Fruit fly (Drosophila melanogaster) whole organism, adult: ENCODE results near the gene lectin-24Db.

Source experiments
- CG11617 ChIP-seq: fragments of 200-800 bp; sonication (Bioruptor generic); optimal IDR thresholded peaks from 2 replicates; lab custom pipeline; 2017; ENCODE audit warnings: mild to moderate bottlenecking, missing biosample characterization, missing genetic modification reagents, missing genetic modification characterization
- CG12768 ChIP-seq: fragments of 200-800 bp; sonication (Bioruptor generic); optimal IDR thresholded peaks from 2 replicates; lab custom pipeline; 2017; ENCODE audit warnings: missing biosample characterization, missing genetic modification characterization, mild to moderate bottlenecking, moderate library complexity, missing genetic modification reagents
- CG14711 ChIP-seq: fragments of 200-800 bp; sonication (Bioruptor generic); optimal IDR thresholded peaks from 2 replicates; lab custom pipeline; 2018; ENCODE audit warnings: missing biosample characterization, mild to moderate bottlenecking, missing genetic modification characterization, moderate library complexity
- CG1620 ChIP-seq: fragments of 200-800 bp; sonication (Bioruptor generic); optimal IDR thresholded peaks from 2 replicates; lab custom pipeline; 2016; ENCODE audit warnings: missing biosample characterization, missing genetic modification characterization
- CG33017 ChIP-seq: fragments of 200-800 bp; sonication (Bioruptor generic); optimal IDR thresholded peaks from 2 replicates; lab custom pipeline; 2018; ENCODE audit warnings: missing biosample characterization, mild to moderate bottlenecking, missing genetic modification characterization, moderate library complexity
- CG5204 ChIP-seq: fragments of 200-800 bp; sonication (Bioruptor generic); optimal IDR thresholded peaks from 2 replicates; lab custom pipeline; 2016; ENCODE audit warnings: missing biosample characterization, missing genetic modification characterization
- CG7045 ChIP-seq: fragments of 200-800 bp; sonication (Bioruptor generic); optimal IDR thresholded peaks from 2 replicates; lab custom pipeline; 2017; ENCODE audit warnings: missing biosample characterization, mild to moderate bottlenecking, missing genetic modification characterization
- CG7101 ChIP-seq: fragments of 200-800 bp; sonication (Bioruptor generic); optimal IDR thresholded peaks from 2 replicates; lab custom pipeline; 2018; ENCODE audit warnings: missing biosample characterization, mild to moderate bottlenecking, missing genetic modification characterization, moderate library complexity
- Clk ChIP-seq: fragments of 200-800 bp; sonication (Bioruptor generic); optimal IDR thresholded peaks from 2 replicates; lab custom pipeline; 2017; ENCODE audit warnings: missing biosample characterization, missing genetic modification characterization
- Crg-1 ChIP-seq: fragments of 200-800 bp; sonication (Bioruptor generic); optimal IDR thresholded peaks from 2 replicates; lab custom pipeline; 2016; ENCODE audit warnings: missing biosample characterization, missing genetic modification characterization
- Hr96 ChIP-seq: fragments of 200-800 bp; sonication (Bioruptor generic); optimal IDR thresholded peaks from 2 replicates; lab custom pipeline; 2016; ENCODE audit warnings: missing biosample characterization, missing genetic modification characterization
- Mnt ChIP-seq: fragments of 200-800 bp; sonication (Bioruptor generic); optimal IDR thresholded peaks from 2 replicates; lab custom pipeline; 2016; ENCODE audit warnings: missing biosample characterization, mild to moderate bottlenecking, missing genetic modification characterization
- bab1 ChIP-seq: fragments of 200-800 bp; sonication (Bioruptor generic); optimal IDR thresholded peaks from 3 replicates; lab custom pipeline; 2019; ENCODE audit warnings: missing biosample characterization, mild to moderate bottlenecking, missing genetic modification characterization, moderate library complexity
- cic ChIP-seq: fragments of 200-800 bp; sonication (Bioruptor generic); optimal IDR thresholded peaks from 2 replicates; lab custom pipeline; 2017; ENCODE audit warnings: missing biosample characterization, mild to moderate bottlenecking, missing genetic modification characterization, moderate library complexity
- cnc ChIP-seq, 2 experiments: fragments of >200 bp; optimal IDR thresholded peaks; 2 replicates each; lab custom pipeline; 2017
- kay ChIP-seq: fragments of 200-800 bp; sonication (Bioruptor generic); peaks from one replicate; lab custom pipeline; 2016; ENCODE audit warnings: missing biosample characterization, missing genetic modification characterization, borderline replicate concordance
- ovo ChIP-seq: fragments of 200-800 bp; sonication (Bioruptor generic); optimal IDR thresholded peaks from 2 replicates; lab custom pipeline; 2016; ENCODE audit warnings: missing biosample characterization, missing genetic modification characterization
- pad ChIP-seq: fragments of 200-800 bp; sonication (Bioruptor generic); optimal IDR thresholded peaks from 3 replicates; lab custom pipeline; 2017; ENCODE audit warnings: missing biosample characterization, missing genetic modification characterization, mild to moderate bottlenecking, moderate library complexity, missing genetic modification reagents
- tj ChIP-seq: fragments of 200-800 bp; sonication (Bioruptor generic); optimal IDR thresholded peaks from 3 replicates; lab custom pipeline; 2017; ENCODE audit warnings: missing biosample characterization, mild to moderate bottlenecking, missing genetic modification characterization, moderate library complexity
- toe ChIP-seq: fragments of 200-800 bp; sonication (Bioruptor generic); optimal IDR thresholded peaks from 2 replicates; lab custom pipeline; 2016; ENCODE audit warnings: missing biosample characterization, missing genetic modification characterization

lectin-24Db gene

DNA sequence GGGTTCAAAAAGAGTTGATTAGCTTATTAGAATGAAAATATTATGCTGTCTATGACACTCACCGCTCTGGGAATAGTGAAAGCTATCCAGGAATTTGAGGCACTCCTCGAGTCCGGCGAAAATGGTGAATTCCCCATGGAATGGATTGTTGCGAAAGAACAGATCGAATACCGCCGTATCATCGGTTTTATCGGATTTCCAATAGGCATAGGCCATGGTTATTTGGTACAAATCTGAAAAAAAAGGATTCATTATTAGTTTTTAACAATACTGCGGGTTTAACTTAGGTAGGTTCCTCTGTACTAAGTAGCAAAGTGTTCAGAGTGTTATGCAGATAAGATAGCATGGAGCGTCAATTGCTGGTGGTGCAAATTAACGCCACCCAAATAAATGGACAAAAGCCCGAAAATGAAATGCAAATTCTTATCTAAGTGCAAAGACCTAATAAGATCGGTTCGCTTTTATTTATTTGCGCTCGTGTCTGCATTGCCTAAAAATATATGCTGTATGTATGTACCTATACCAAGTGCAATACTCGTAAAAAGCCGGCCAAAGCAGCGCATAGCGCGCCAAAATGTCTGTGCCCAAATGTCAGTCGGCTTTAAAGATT is 7.9 kb downstream of the lectin-24Db start:
- TF ChIP-seq tj (GFP tag; lab: Kevin White, UChicago) = no peak
- no peak for TF ChIP-seq CG11617 (GFP tag; lab: Kevin White, UChicago)
- no peak for TF ChIP-seq CG12768 (GFP tag; lab: Kevin White, UChicago)
- TF ChIP-seq CG7045 = no peak
- TF ChIP-seq CG7101 (tag; lab: Kevin White, UChicago) = no peak
- no peak for TF ChIP-seq Mnt (GFP tag; lab: Kevin White, UChicago)
- TF ChIP-seq CG33017 (tag; lab: Kevin White, UChicago) = no peak
- no peak for TF ChIP-seq kay
- no peak for TF ChIP-seq Crg-1 (GFP tag; lab: Kevin White, UChicago)
- no peak for TF ChIP-seq CG5204 (GFP tag; lab: Kevin White, UChicago)
- no peak for TF ChIP-seq pad (GFP tag; lab: Kevin White, UChicago)
- TF ChIP-seq cic (GFP tag; lab: Kevin White, UChicago) = no peak
- no peak for TF ChIP-seq CG14711 (tag; lab: Kevin White, UChicago)
- TF ChIP-seq CG1620 (GFP tag; lab: Kevin White, UChicago) = no peak
- TF ChIP-seq ovo (GFP tag; lab: Kevin White, UChicago) = no peak

DNA sequence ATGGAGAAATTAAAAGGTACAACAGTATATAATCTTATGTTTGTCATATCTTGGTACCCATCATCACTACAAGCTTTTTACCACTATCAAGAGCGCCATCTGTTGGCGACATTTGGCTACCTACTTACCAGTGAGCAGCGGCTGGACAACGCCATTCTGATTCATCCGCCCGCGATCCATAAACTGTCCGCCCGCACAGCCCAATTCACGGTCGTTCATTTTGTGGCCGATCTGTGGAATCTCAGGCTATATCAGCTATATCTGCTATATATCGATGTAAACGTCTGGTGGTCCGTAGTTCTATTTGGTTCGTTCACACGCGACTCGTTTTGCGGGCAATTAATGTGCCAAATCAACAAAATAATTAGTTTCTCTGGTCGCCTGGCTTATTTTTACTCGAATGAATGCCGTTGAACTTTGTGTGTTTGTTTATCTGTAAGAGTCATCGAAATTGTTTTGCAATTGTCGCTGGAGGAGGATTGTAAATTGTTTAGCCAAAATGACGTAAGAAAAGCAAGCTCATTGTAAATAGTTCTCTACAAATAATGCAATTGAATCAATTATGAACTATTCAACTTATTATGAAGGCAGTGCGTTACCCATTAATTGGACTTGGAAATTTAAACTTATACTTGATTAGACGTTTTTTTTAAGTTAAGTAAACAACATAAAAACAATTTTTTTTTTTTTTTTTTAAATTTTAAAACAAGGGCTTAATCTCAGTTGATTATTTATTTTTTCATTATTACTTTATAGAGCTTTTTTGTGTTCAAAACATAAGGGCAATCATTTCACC is 8.6 kb downstream of the lectin-24Db start:
- TF ChIP-seq Mnt (GFP tag; lab: Kevin White, UChicago) (no peak), cnc (optimal IDR thresholded peaks at IDR 0.05; lab: Kevin White, UChicago) (no peak), CG33017 (tag; lab: Kevin White, UChicago) (peak; percentile 15), bab1 (GFP tag; lab: Kevin White, UChicago) (no peak), CG7101 (tag; lab: Kevin White, UChicago) (no peak), CG12768 (GFP tag; lab: Kevin White, UChicago) (no peak), CG7045 (no peak), CG5204 (GFP tag; lab: Kevin White, UChicago) (no peak), Crg-1 (GFP tag; lab: Kevin White, UChicago) (no peak), kay (peak; percentile 95), Hr96 (GFP tag; lab: Kevin White, UChicago) (no peak), Clk (GFP tag; lab: Kevin White, UChicago) (no peak), CG14711 (tag; lab: Kevin White, UChicago) (peak; percentile 13), toe (no peak), CG11617 (GFP tag; lab: Kevin White, UChicago) (no peak), tj (GFP tag; lab: Kevin White, UChicago) (peak; percentile 81), CG1620 (GFP tag; lab: Kevin White, UChicago) (no peak), cic (GFP tag; lab: Kevin White, UChicago) (peak; percentile 24), ovo (GFP tag; lab: Kevin White, UChicago) (no peak), pad (GFP tag; lab: Kevin White, UChicago) (no peak)

DNA sequence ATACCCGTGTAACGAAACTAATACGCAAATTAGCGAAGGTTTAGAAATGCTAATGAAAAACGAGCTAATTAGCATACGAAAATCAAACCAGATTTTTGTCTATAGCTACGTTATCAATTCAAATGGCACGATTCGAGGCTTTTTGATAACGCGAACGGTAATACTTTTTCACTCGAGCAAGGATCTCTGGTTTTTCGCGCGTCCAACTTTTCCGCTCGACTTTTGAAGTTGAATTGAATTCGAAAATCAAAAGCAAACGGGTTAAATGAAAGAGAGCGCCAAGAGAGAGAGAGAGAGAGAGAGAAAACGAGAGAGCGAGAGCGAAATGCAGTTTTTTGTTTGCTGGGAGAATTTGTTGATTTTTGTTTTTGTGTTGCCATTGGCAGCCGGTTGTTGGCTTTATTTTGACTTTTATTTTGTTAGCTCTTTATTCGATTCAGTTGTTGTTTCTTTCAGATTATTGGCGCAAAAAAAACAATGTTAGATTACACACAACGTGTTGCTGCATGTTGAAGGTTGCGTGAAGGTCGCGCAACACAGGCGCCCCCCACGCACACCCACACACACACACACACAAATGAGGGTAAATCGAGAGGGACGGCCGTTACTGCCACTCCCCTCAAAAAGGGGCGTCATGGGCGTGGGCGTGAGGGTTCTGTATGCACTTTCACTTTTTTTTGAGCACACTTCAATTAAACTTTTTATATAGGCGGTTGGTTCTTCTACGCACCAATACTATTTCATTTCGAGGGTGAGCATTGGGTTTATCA is 9.4 kb downstream of the lectin-24Db start:
- TF ChIP-seq Clk (GFP tag; lab: Kevin White, UChicago) (peak; percentile 28), pad (GFP tag; lab: Kevin White, UChicago) (peak; percentile 77), CG33017 (tag; lab: Kevin White, UChicago) (no peak), CG7045 (peak; percentile 37), cic (GFP tag; lab: Kevin White, UChicago) (no peak), toe (no peak), CG11617 (GFP tag; lab: Kevin White, UChicago) (peak; percentile 32), CG5204 (GFP tag; lab: Kevin White, UChicago) (peak; percentile 21), tj (GFP tag; lab: Kevin White, UChicago) (no peak), Hr96 (GFP tag; lab: Kevin White, UChicago) (no peak), CG1620 (GFP tag; lab: Kevin White, UChicago) (no peak), Mnt (GFP tag; lab: Kevin White, UChicago) (peak; percentile 22), ovo (GFP tag; lab: Kevin White, UChicago) (no peak), kay (no peak)

DNA sequence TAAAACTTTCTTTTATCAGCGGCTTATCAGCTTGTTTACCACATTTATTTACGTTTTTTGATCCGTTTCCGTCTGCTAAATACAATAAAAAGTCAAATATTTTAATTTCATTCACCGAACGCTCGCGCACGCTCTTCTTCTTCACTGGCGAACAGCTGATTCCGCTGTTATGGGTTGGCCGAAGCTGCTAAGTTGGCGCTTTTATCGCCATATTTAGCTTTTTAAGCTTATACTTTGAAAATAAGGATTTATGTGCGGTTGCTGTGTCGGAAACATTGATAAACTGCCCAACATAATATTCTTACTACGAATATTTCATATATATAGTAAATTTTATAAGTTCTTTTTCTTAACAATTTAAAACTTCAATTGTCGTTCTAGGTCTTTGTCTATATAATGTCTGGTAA is 10.0 kb downstream of the lectin-24Db start, which contains the start of gene Naprt:
Naprt (minus strand) TSS at position 159 of the 407 bp plus-strand sequence.
- TF ChIP-seq CG7045 (no peak), toe (peak; percentile 41), tj (GFP tag; lab: Kevin White, UChicago) (peak; percentile 5), ovo (GFP tag; lab: Kevin White, UChicago) (no peak), CG14711 (tag; lab: Kevin White, UChicago) (no peak), kay (peak; percentile 34), CG12768 (GFP tag; lab: Kevin White, UChicago) (peak; percentile 17), pad (GFP tag; lab: Kevin White, UChicago) (peak; percentile 34), CG11617 (GFP tag; lab: Kevin White, UChicago) (no peak), CG1620 (GFP tag; lab: Kevin White, UChicago) (peak; percentile 4), cic (GFP tag; lab: Kevin White, UChicago) (peak; percentile 82)

DNA sequence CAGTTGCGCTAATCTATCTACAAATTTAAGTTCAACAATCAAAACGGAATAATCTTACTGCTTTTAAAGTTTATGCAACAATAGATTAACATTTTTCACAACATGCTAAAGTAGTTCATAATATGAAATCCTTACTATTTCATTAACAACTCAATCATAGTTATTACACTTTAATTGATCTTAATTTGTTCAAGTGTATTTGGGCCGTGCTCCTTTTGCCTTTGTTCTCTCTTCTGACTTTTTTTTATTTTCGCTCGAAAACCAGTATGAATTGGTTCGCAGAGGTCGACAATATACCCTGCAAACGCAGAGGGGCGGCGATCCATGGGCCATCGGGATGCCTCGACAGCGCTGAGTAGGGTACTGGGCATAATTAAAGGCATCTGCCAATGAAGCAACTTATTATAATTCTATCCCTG is 23.4 kb downstream of the lectin-24Db start:
- TF ChIP-seq toe (no peak), CG33017 (tag; lab: Kevin White, UChicago) (no peak), Mnt (GFP tag; lab: Kevin White, UChicago) (no peak), cic (GFP tag; lab: Kevin White, UChicago) (no peak), ovo (GFP tag; lab: Kevin White, UChicago) (no peak), CG14711 (tag; lab: Kevin White, UChicago) (no peak), pad (GFP tag; lab: Kevin White, UChicago) (no peak), CG5204 (GFP tag; lab: Kevin White, UChicago) (no peak), cnc (optimal IDR thresholded peaks at IDR 0.05; lab: Kevin White, UChicago) (no peak), Hr96 (GFP tag; lab: Kevin White, UChicago) (no peak), CG1620 (GFP tag; lab: Kevin White, UChicago) (no peak), bab1 (GFP tag; lab: Kevin White, UChicago) (no peak), CG7045 (no peak), tj (GFP tag; lab: Kevin White, UChicago) (no peak), CG11617 (GFP tag; lab: Kevin White, UChicago) (no peak), CG12768 (GFP tag; lab: Kevin White, UChicago) (no peak), kay (no peak), Clk (GFP tag; lab: Kevin White, UChicago) (no peak), Crg-1 (GFP tag; lab: Kevin White, UChicago) (no peak)
